Fruit fly (Drosophila melanogaster): ENCODE results near the gene cad.

Gene cad

dm6 chr2L:20808510-20809195 is 38.1 kb downstream of the cad start (continued):
- TF ChIP-seq Myb (GFP tag; optimal IDR thresholded peaks at IDR 0.05) = no peak
- no peak for TF ChIP-seq YL-1 (GFP tag; optimal IDR thresholded peaks at IDR 0.05)
- TF ChIP-seq tgo (GFP tag; IDR thresholded peaks at IDR 0.05) = 0 out of 3 replicates have a peak, but pooled peaks have one; percentile 3
- no peak for TF ChIP-seq Ravus (GFP tag; IDR thresholded peaks at IDR 0.05)
- 0 out of 3 replicates have a peak, but pooled peaks have one; percentile 6 for TF ChIP-seq zen2 (GFP tag; IDR thresholded peaks at IDR 0.05; ENCODE audit: partially characterized antibody)
- 0 out of 3 replicates have a peak, but pooled peaks have one; percentile 22 for TF ChIP-seq CG34422 (GFP tag; IDR thresholded peaks at IDR 0.05)
- no peak for TF ChIP-seq CG8290 (GFP tag; optimal IDR thresholded peaks at IDR 0.05)
- no peak for TF ChIP-seq CG8290 (tag; optimal IDR thresholded peaks at IDR 0.05)
- peak; percentile 38 for TF ChIP-seq CG1832 (GFP tag; optimal IDR thresholded peaks at IDR 0.05)
- TF ChIP-seq CG8924 (tag; optimal IDR thresholded peaks at IDR 0.05) = no peak
- TF ChIP-seq B-H1 (GFP tag; IDR thresholded peaks at IDR 0.05) = peak; percentile 2; the same call in 1 of the 3 replicates
- TF ChIP-seq CG10321 (GFP tag; IDR thresholded peaks at IDR 0.05) = 0 out of 2 replicates have a peak, but pooled peaks have one; percentile 6
- TF ChIP-seq HmgZ (tag; optimal IDR thresholded peaks at IDR 0.05) = no peak
- TF ChIP-seq hkb (optimal IDR thresholded peaks at IDR 0.05) = no peak
- peak; percentile 1; the same call in 1 of the 2 replicates for TF ChIP-seq hkb (GFP tag; IDR thresholded peaks at IDR 0.05)
- TF ChIP-seq crol (GFP tag; IDR thresholded peaks at IDR 0.05) = peak; percentile 14; the same call in 1 of the 2 replicates
- TF ChIP-seq chinmo (GFP tag; IDR thresholded peaks at IDR 0.05; ENCODE audit: partially characterized antibody) = 0 out of 4 replicates have a peak, but pooled peaks have one; percentile 26

DNA sequence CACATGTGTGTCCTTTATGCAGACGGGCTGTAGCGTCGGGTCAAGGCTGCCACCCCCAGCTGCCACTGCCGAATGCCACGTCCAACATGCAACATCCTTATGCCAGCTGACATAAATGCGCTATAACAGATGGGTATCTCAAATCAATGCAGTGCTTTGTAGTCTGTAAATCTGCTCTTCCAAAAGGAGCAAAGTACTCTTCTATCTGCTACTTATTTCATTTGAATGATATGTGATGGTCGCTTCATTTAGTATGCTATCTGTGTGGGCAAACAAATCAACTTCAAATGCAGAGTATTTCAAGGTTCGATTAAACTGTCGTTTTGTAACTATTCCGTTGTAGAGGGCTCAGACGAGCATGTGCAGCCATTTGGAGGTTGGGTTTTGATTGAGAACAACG is 38.7 kb downstream of the cad start:
- TF ChIP-seq Drgx (GFP tag; IDR thresholded peaks at IDR 0.05) (peak; percentile 28; the same call in 1 of the 2 replicates), D (optimal IDR thresholded peaks at IDR 0.05) (no peak), D (GFP tag; optimal IDR thresholded peaks at IDR 0.05) (no peak), ERR (GFP tag; optimal IDR thresholded peaks at IDR 0.05) (no peak), D19A (tag; optimal IDR thresholded peaks at IDR 0.05) (no peak)

DNA sequence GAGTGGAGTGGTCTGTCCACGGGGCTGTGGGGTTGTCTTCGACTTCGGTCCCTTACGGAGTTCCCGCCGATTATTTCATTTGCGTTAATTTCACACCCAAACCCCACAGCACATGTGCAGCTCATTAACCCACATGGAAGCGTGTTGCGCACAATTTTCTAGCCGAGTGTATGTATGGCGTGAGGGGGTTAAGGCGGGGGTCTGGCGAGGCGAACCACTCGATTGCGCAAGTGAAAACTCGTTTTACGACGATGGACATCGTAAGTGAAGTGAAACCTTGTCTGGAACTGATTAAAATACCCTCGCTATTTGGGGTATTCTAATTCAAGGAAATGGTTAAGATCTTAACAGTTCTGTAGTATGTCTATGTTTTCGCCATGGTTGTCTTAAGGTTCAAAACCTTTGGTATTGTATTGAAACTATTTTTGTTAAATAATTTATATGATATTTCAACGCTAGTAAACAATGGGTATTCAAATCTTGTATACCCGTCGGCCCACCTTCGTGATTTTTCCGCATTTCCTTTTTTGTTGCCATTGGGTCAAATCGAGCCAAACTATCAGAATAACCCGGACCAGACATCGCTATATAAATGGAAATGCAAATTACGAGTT is 40.6 kb downstream of the cad start:
- TF ChIP-seq CG1647 (GFP tag; optimal IDR thresholded peaks at IDR 0.05) = no peak
- TF ChIP-seq CG7928 (GFP tag; optimal IDR thresholded peaks at IDR 0.05) = no peak
- TF ChIP-seq CG1792 (GFP tag; optimal IDR thresholded peaks at IDR 0.05) = no peak
- no peak for TF ChIP-seq CG3407 (GFP tag; optimal IDR thresholded peaks at IDR 0.05)
- TF ChIP-seq pnt (GFP tag; optimal IDR thresholded peaks at IDR 0.05) = peak; percentile 2
- TF ChIP-seq CG5180 (GFP tag; optimal IDR thresholded peaks at IDR 0.05) = peak; percentile 28
- TF ChIP-seq B-H1 (GFP tag; IDR thresholded peaks at IDR 0.05) = peak; percentile 21; the same call in 1 of the 3 replicates
- TF ChIP-seq CG7372 (GFP tag; IDR thresholded peaks at IDR 0.05) = peak; percentile 48; the same call in 1 of the 2 replicates
- no peak for TF ChIP-seq CG11560 (tag; IDR thresholded peaks at IDR 0.05)
- no peak for TF ChIP-seq sima (GFP tag; optimal IDR thresholded peaks at IDR 0.05)
- TF ChIP-seq Kr (GFP tag; optimal IDR thresholded peaks at IDR 0.05) = no peak
- TF ChIP-seq CG4617 (GFP tag; optimal IDR thresholded peaks at IDR 0.05; ENCODE audit: borderline replicate concordance) = no peak
- TF ChIP-seq gcm2 (GFP tag; optimal IDR thresholded peaks at IDR 0.05) = no peak
- TF ChIP-seq CG30431 (GFP tag; optimal IDR thresholded peaks at IDR 0.05) = no peak
- no peak for TF ChIP-seq slbo (GFP tag; IDR thresholded peaks at IDR 0.05)
- no peak for TF ChIP-seq gsb (GFP tag; IDR thresholded peaks at IDR 0.05)
- no peak for TF ChIP-seq CG3847 (GFP tag; IDR thresholded peaks at IDR 0.05)
- TF ChIP-seq kni (GFP tag; optimal IDR thresholded peaks at IDR 0.05) = peak; percentile 55
- no peak for TF ChIP-seq inv (GFP tag; IDR thresholded peaks at IDR 0.05; ENCODE audit: partially characterized antibody)
- no peak for TF ChIP-seq CG9609 (GFP tag; optimal IDR thresholded peaks at IDR 0.05)
- no peak for TF ChIP-seq CG33213 (GFP tag; optimal IDR thresholded peaks at IDR 0.05)
- TF ChIP-seq sug (tag; optimal IDR thresholded peaks at IDR 0.05) = no peak
- TF ChIP-seq hth (optimal IDR thresholded peaks at IDR 0.05) = no peak
- no peak for TF ChIP-seq tio (GFP tag; optimal IDR thresholded peaks at IDR 0.05)
- no peak for TF ChIP-seq repo (GFP tag; optimal IDR thresholded peaks at IDR 0.05)
- peak; percentile 42 for TF ChIP-seq Hmr (GFP tag; optimal IDR thresholded peaks at IDR 0.05)
- TF ChIP-seq ewg (GFP tag; optimal IDR thresholded peaks at IDR 0.05) = peak; percentile 31

All from whole organism, embryonic.